Fruit fly (Drosophila melanogaster) whole organism: Measurements from ENCODE around the gene bigmax.

Source experiments
- CG8478 ChIP-seq: fragments of >200 bp; optimal IDR thresholded peaks from 2 replicates; lab custom pipeline; 2018; ENCODE audit warnings: inconsistent platforms
- pan ChIP-seq: fragments of >200 bp; optimal IDR thresholded peaks from 2 replicates; lab custom pipeline; 2017

- TF ChIP-seq pan = no peak
- TF ChIP-seq CG8478 (lab: Kevin White, UChicago) = no peak
Measured at dm6 chr3R:27270379-27271266, 17.7 kb downstream of the bigmax start.
